Worm (Caenorhabditis elegans): ENCODE data around the gene nra-4.

The nra-4 gene

DNA sequence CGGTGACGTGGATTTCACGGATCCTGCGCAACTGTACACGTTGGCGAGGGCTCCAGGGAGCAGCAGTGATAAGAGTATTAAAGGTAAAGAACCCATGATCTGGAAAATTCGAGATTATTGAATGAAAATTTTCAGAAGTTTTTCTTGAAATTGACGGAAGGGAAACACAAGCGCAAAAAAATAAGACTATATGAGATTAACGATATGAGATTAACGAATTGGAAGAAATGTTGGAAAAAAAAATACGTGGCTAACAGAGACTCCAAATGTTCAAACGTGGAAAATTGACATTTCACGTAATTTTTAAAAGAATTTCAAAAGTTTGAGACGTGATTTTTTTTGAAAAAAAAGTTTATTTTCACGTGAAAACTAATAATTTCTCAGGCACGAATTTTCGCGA is at the start of gene nra-4:
nra-4 (minus strand) TSS at position 101 of the 400 bp plus-strand sequence.
- no peak for TF ChIP-seq W03F9.2 (tag; optimal IDR thresholded peaks at IDR 0.05)
- no peak for TF ChIP-seq him-1 (tag; optimal IDR thresholded peaks at IDR 0.05)
- no peak for TF ChIP-seq dao-5 (tag; optimal IDR thresholded peaks at IDR 0.05)

DNA sequence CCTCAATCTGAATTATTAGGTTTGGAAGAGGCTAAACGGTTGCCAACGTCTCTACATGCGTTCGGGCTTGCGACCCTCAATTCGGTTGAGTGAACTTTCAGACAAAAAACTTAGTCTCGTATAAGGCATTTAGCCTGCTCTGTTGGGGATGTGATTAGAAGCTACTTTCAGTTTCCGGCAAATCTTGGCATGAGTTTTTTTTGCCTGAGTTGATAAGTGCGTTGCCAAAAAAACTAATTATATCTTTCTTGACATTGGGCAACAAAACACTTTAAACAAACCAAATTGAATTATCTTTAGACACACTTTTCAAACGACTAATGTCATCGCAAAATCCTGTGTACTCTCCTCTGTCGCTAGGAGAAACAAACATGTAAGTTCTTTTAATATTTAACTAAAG is 44.0 kb upstream of the nra-4 start, which contains the start of gene Y50D4B.4:
Y50D4B.4 (plus strand) TSS at position 301 of the 400 bp plus-strand sequence.
- TF ChIP-seq W03F9.2 (tag; optimal IDR thresholded peaks at IDR 0.05) (no peak), dao-5 (tag; optimal IDR thresholded peaks at IDR 0.05) (no peak), him-1 (tag; optimal IDR thresholded peaks at IDR 0.05) (no peak)

DNA sequence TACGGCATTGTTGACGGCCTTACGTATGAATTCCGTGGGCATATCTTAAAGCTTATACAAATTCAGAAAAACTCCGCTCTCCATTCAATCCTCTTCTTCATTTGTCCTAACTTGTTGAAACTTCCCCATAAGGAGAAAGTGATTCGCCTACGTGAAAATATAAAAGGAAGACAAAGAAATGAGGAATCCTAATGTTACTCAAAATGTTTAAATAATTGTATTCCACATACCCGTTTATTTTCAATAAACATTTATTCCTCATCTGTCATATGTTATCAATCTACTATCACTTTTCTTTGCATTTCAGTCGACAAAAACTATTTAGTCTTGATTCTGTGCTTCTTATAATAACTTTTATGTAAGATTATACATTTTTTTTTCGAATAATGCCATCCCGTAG is 39.6 kb upstream of the nra-4 start, which contains the start of gene clec-203:
clec-203 (plus strand) TSS at position 301 of the 400 bp plus-strand sequence.
- TF ChIP-seq dao-5 (tag; optimal IDR thresholded peaks at IDR 0.05) (no peak), him-1 (tag; optimal IDR thresholded peaks at IDR 0.05) (no peak), W03F9.2 (tag; optimal IDR thresholded peaks at IDR 0.05) (no peak)

DNA sequence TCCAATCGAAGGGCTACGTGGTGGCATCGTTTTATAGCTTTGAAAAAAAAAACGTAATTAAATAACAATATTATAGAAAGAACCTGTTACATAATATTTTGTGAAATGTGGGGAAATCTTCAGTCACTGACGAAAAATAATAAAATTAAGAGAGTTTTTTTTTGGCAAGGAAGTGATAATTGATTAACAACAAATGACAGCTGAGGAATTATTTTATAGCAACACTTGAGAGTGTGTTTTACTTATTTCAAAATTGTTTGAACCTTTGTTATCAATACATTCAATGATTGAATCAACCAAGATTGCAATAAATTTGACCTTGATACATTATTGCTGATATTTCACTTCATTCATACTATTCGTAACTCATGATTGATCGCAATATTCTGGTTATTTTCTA is 35.6 kb upstream of the nra-4 start, which contains the start of gene Y50D4B.6:
Y50D4B.6 (plus strand) TSS at position 301 of the 400 bp plus-strand sequence.
- TF ChIP-seq dao-5 (tag; optimal IDR thresholded peaks at IDR 0.05) (no peak), him-1 (tag; optimal IDR thresholded peaks at IDR 0.05) (no peak), W03F9.2 (tag; optimal IDR thresholded peaks at IDR 0.05) (no peak)

DNA sequence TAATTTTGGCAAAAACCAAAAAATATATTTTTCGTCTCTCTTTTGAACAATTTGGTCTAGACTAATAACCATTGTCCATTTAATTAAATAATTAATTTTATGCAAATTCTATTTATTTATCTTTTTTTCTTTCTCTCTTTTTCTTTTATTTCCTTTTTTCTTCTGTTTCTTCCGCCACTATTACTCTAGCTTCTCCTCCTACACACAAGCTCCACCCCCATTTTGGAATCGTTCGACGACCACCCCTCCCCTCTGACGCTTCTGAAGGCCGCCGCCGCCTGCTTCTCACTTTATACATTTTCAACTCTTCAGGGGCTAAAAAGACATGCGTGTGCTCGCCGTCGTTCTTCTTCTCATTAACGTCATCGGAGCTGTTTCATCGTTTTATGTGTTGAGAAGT is 26.6 kb upstream of the nra-4 start, which contains the start of gene K10C9.1:
K10C9.1 (plus strand) TSS at position 301 of the 400 bp plus-strand sequence.
- TF ChIP-seq him-1 (tag; optimal IDR thresholded peaks at IDR 0.05) = no peak
- no peak for TF ChIP-seq W03F9.2 (tag; optimal IDR thresholded peaks at IDR 0.05)
- no peak for TF ChIP-seq dao-5 (tag; optimal IDR thresholded peaks at IDR 0.05)

DNA sequence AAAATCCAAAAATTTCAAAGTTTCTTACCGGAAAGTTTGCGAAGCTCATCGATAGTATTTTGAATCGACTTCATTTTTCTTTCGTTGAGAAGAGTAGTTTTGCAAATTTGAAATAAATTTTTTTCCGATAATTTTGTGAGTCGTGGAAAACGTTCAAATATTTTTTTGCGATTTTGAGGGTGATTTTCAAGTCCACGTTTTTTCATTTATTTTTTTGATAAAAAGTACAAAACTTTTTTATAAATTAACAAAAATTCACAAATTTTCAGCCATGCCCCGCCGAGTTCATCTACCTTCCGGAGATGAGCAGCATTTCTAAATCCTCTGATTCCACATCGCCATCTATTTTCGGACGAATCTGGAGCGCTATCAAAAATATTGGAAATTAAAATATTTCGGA is 19.1 kb upstream of the nra-4 start, which contains the start of gene K10C9.7:
K10C9.7 (minus strand) TSS at position 101 of the 400 bp plus-strand sequence.
- no peak for TF ChIP-seq W03F9.2 (tag; optimal IDR thresholded peaks at IDR 0.05)
- TF ChIP-seq him-1 (tag; optimal IDR thresholded peaks at IDR 0.05) = no peak
- TF ChIP-seq dao-5 (tag; optimal IDR thresholded peaks at IDR 0.05) = no peak

DNA sequence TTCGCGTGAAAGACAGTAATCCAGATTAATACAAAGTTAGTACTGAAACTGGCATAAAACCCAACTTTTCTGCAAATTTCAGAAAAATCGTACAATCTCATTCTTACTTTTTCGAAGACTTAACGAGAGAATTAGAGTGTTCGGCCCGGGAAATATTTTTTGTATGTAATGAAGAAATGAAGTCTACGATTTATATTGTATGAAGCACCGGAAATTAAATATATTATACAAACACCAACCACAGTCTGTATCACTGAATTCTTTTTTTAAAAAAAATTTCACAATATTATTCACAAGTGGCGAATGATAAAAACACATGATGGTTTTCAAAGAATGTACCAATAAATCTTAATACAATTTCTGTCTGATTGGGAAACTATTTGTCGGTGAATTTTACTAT is 16.1 kb upstream of the nra-4 start, which contains the start of gene str-67:
str-67 (minus strand) TSS at position 101 of the 400 bp plus-strand sequence.
- TF ChIP-seq dao-5 (tag; optimal IDR thresholded peaks at IDR 0.05) = no peak
- no peak for TF ChIP-seq W03F9.2 (tag; optimal IDR thresholded peaks at IDR 0.05)
- no peak for TF ChIP-seq him-1 (tag; optimal IDR thresholded peaks at IDR 0.05)

DNA sequence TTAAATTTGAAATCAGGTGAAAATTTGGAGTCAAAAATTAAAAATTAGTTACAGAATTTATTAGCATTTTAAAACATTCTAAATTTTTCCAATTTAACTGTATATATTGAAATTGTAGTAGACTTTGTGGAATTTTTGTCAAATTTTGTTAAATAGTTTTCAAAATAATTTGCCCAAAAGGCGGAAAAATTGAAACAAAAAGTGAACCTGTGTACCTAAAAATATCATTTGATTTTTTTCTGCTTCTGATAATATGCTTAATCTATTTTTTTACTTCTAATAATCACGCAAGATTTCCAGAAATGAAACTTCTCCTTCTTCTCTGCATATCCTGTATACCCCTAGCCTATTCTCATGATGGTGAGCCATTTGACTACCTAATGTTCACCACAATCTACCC is 12.9 kb upstream of the nra-4 start, which contains the start of gene rnst-2:
rnst-2 (plus strand) TSS at position 301 of the 400 bp plus-strand sequence.
- no peak for TF ChIP-seq W03F9.2 (tag; optimal IDR thresholded peaks at IDR 0.05)
- no peak for TF ChIP-seq him-1 (tag; optimal IDR thresholded peaks at IDR 0.05)
- TF ChIP-seq dao-5 (tag; optimal IDR thresholded peaks at IDR 0.05) = no peak

DNA sequence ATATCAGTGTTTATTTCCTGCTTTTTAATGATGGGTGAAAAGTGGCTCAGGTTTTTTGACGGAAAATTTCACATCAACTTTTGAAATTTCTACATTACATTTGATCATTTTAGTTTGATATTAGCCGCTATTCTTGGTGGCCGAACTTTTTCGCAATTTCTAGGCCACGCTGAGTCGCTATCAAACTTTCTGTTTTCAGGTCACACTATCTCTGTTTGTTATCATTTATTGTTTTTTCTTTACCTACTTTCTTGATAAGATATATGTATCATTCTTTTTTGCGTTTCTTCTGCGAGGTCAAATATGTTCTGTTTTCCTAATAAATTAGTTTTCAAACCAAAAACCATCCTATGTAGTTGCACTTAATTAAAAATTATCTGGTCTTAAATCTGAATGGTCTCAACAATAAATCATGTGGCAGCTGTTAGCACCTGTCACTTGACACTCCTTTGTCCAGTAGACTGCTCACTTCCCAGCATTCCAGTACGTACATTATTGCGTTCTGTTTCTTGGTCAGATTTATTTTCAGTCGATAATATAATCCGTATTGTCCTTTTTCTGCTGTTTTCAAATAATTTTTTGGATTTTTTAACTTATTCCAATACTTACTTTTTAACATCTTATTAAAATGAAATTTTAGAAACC is 12.0 kb upstream of the nra-4 start:
- no peak for TF ChIP-seq W03F9.2 (tag; optimal IDR thresholded peaks at IDR 0.05)

DNA sequence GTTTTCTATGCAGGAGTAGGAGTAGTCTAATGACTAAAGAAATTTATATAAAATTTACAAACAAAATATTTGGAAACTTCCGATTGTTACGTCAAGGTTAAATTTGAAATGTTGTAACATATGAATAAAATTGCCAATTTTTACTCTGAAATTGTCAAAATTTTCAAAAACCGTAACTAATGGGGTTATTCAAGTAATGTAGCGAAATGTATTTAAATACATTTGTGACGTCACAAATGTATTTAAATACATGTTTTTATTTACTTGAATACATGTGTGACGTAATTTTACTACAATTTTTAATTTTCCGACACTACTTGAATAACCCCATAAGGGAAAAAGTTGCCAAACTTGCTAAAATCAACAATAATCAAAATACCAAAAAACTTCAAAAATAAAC is 5.0 kb upstream of the nra-4 start:
- TF ChIP-seq W03F9.2 (tag; optimal IDR thresholded peaks at IDR 0.05) = no peak
- TF ChIP-seq dao-5 (tag; optimal IDR thresholded peaks at IDR 0.05) = no peak
- TF ChIP-seq him-1 (tag; optimal IDR thresholded peaks at IDR 0.05) = no peak

DNA sequence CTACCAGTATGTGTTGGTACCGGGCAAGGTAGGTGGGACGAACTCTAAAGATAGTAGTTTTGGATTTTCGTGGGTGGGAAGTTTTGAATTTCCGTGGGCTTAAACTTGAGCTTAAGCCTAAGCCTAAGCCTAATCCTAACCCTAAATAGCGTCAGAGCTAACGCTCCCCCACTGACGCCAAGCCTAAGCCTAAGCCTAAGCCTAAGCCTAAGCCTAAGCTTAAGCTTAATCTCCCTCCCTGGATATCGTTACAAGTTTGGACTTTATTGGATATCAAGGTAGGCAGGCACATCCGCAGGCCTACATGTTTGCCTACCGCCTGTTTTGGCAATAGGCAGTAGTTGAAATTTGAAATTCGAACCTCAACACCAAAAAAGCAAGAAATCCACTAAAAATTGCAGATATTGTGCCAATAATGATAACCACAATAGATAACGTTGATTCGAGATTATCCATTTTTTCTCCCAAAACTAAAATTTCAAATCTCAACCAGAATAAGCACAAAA is 4.2 kb upstream of the nra-4 start, which contains the start of gene K10C9.4:
K10C9.4 (minus strand) TSS at position 456 of the 506 bp plus-strand sequence.
- no peak for TF ChIP-seq him-1 (tag; optimal IDR thresholded peaks at IDR 0.05)
- no peak for TF ChIP-seq dao-5 (tag; optimal IDR thresholded peaks at IDR 0.05)
- no peak for TF ChIP-seq W03F9.2 (tag; optimal IDR thresholded peaks at IDR 0.05)

DNA sequence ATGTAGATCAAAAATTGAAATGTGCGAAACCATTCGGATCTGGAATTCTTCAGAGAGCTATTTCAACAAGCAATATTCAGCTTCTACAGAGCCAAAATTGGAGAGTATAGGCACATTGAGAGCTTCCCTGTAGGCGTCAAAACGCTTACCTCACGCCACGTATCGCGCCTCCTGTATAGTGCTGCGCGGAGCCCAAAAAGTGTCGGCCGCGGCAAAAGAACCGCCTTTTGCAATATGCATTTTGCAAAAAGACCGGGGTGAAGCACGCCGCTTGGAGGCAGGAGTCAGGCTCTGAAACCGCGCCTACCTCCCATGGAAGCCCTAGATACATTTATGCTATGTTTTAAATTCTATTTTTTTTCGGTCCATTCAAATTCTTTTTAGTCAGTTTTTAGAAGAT is 3.3 kb upstream of the nra-4 start:
- TF ChIP-seq him-1 (tag; optimal IDR thresholded peaks at IDR 0.05) (no peak), W03F9.2 (tag; optimal IDR thresholded peaks at IDR 0.05) (no peak), dao-5 (tag; optimal IDR thresholded peaks at IDR 0.05) (no peak)

DNA sequence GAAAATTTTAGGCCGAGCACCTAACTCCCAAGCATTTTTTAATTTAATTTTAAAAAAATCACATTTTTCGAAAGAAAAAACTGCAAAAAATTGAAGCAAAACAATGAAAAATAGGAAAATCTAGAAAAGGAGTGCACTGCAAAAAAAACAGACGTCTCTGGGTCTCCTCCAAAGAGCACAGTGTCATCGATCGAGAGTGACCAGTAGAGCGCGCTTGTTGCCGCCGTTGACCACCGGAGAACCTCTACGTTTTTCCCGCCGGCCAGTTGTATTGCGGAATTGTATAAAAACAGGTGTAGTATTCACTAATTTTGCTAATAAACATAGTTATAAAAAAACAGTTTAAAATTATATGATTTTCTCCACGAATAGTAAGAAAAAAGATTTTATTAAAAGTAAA is 952 bp upstream of the nra-4 start:
- TF ChIP-seq W03F9.2 (tag; optimal IDR thresholded peaks at IDR 0.05) (no peak), dao-5 (tag; optimal IDR thresholded peaks at IDR 0.05) (no peak), him-1 (tag; optimal IDR thresholded peaks at IDR 0.05) (no peak)

DNA sequence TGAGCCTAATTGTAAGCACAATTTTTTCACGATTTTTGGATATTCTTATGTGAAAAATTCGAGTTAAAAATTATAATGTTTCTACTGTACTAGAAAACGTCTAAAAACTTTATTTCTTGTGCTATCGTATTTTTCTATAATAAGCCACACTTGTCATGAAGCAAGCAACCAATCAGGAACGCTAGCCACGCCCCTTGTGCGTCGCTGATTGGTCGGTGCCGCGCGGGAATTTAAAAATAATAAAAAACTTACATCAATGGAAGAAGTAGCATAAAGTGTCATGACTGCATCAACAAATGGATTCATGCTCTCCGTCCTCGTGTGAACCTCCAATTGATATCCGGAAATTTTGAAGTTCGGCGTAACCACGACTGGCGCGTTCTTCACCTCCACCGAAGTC is 1.1 kb downstream of the nra-4 start:
- no peak for TF ChIP-seq him-1 (tag; optimal IDR thresholded peaks at IDR 0.05)
- TF ChIP-seq W03F9.2 (tag; optimal IDR thresholded peaks at IDR 0.05) = no peak
- TF ChIP-seq dao-5 (tag; optimal IDR thresholded peaks at IDR 0.05) = no peak

Data from whole organism, L4/young adult.